Fruit fly (Drosophila melanogaster) S2 (cell line): ENCODE data around the gene Nlg4.

Source experiments
- CG8478 ChIP-seq: fragments of >200 bp; optimal IDR thresholded peaks from 2 replicates; lab custom pipeline; 2018
- CTCF ChIP-seq, 2 experiments: fragments of >200 bp; optimal IDR thresholded peaks; 2 replicates each; lab custom pipeline; 2018

Gene Nlg4

DNA sequence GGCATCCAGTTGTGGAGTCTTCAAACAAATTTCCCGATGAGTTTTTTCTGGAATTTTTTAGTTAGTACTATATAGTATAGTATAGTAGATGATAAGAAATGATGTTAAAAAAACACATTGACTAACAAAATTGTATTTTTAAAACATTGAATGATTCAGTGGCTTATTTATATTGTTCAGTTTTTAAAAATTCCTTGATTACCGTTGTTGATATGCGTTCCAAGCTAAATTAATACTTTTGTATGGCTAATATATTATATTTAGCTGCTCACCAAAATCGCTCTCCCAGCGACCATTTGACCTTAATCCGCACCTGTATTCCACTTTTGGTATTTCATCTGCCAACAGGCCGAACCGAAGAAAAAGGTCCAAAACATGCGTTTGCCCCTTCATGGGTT, 53.3 kb downstream of the Nlg4 start:
- TF ChIP-seq CG8478 (lab: Kevin White, UChicago): no peak

- no peak for TF ChIP-seq CTCF (optimal IDR thresholded peaks at IDR 0.05; lab: Kevin White, UChicago)
- TF ChIP-seq CG8478 (lab: Kevin White, UChicago): no peak
Observed at dm6 chr3R:20258799-20259405, 54.3 kb downstream of the Nlg4 start.

DNA sequence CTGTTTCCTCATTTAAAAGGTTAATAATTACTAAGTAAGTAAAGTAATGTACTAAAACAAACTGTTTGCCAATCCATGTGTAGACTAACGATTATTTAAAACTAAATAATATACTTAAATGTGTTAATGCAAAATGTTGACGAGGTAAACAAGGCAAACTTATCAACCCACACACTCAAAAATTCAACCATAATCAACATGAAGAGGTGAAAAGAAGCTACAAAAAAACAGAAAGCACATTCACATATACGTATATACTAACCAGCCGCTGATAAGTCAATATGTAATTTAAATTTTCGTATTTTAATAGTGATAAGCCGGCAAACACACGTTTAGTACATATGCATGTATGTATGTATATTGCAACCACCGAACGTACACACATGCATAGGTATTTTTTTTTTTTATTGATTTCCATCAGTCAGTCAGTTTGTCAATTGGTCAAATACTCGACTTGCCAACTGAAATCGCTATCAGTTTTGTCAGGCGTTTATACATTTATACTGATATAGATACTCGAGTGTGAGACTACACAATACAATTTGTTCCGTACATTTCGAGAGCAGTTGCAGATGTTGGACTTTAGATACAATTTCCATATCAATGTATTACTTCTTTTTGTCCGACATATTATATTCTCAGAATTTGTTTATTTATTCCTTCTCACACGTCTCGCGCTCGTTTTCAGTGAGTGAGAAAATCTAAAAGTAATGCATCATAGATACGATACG, 55.0 kb downstream of the Nlg4 start:
- TF ChIP-seq CG8478 (lab: Kevin White, UChicago) (no peak), CTCF (optimal IDR thresholded peaks at IDR 0.05; lab: Kevin White, UChicago) (no peak)

DNA sequence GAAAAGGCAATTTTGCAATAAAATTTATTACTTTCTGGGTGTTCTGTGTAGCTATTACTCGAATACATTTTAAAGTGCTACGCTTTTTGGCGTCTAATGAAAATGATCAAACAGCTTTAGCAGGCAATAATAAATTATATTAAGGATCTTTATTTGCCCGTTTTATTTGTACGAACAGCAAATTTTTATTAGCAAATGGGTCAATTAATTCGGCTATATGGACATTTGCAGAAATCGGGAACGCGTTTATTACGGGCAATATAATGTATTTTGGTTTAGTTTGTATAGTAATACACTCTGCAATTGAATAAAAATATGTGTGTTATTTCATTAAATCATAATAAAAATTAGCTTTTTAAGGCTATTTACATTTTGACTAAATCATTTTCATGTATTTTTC, 55.8 kb downstream of the Nlg4 start:
- TF ChIP-seq CG8478 (lab: Kevin White, UChicago) (no peak), CTCF (optimal IDR thresholded peaks at IDR 0.05; lab: Kevin White, UChicago) (no peak)

DNA sequence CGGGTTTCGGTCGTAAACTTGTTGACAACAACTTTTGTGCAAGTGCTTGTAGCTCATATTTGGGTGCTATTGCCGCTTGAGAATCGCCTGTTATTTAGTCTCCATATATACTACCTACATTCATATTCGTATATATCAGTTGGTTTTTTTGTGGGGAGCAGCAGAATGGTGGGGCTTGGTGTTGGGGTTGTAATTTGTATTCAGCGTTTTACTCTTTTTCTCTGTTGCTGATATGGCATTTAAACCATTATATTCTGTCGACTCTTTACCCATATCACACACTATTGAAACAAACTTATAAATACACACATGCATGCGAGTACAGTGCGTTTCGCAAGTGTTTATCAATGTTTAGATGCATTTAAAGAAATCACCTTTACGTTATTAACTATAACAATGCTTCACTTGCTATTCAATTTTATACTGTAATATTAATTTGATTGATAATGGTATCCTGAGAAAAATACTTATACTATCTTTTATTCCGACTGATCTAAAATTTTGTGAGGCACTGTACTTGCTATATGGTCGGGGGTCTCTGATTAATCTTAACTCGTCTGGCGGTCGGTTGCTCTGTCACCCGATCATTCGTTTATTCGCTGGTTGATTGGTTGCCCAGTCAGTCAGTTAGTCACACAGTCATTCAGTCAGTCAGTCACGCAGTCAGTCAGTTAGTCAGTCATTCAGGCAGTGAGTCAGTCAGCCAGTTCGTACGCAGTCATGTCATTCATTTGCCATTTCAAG, 56.8 kb downstream of the Nlg4 start:
- no peak for TF ChIP-seq CG8478 (lab: Kevin White, UChicago)
- no peak for TF ChIP-seq CTCF (optimal IDR thresholded peaks at IDR 0.05; lab: Kevin White, UChicago)

DNA sequence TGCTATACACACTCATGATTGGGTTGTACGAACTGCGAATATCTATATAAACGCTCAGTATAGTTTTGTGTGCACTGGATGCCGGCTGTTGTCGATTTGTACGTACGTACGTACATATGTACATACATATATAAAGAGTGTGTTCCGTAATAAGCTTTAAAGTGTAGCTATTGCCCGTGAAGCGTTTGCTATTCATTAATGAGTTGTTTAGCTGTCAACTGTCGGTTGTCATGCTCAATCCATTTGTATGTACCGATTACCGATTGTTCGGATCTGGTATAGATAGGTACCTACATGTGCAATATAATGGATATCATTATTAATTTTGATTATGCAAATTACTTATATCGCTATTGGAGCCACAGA, 57.3 kb downstream of the Nlg4 start:
- no peak for TF ChIP-seq CG8478 (lab: Kevin White, UChicago)
- TF ChIP-seq CTCF (optimal IDR thresholded peaks at IDR 0.05; lab: Kevin White, UChicago): no peak

DNA sequence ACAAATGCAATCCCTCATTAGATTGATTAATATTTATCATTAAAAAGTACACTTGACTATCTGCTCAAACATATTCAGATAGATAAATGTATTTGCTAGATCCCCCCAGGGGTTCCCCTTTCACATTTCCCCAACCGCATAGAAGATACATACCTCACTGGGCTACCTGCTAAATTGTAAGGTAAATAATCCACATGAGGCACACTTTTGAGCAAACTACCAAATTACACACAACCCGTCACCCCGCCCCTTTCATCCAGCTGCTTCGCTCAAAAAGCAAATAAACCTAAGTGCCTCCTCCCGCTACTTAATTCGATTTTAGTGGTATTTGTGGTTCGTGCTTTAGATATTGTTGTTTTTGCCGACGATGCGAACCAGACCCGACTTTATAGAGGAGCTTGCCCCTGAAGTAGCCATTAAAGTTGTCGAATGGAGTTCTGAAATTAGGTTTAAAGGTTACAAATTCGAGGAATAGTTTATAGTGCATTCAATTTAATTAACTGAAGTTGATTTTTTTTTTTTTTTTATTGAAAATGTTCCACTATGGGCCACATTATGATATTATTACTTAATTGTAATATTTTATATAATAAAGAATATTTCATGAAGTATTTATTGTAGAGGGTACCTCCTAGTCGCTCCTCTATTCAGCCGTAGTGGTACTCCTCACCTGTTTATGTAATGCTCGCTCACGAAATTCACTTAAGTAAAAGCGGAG, 58.5 kb downstream of the Nlg4 start:
- no peak for TF ChIP-seq CG8478 (lab: Kevin White, UChicago)
- TF ChIP-seq CTCF (optimal IDR thresholded peaks at IDR 0.05; lab: Kevin White, UChicago): no peak

DNA sequence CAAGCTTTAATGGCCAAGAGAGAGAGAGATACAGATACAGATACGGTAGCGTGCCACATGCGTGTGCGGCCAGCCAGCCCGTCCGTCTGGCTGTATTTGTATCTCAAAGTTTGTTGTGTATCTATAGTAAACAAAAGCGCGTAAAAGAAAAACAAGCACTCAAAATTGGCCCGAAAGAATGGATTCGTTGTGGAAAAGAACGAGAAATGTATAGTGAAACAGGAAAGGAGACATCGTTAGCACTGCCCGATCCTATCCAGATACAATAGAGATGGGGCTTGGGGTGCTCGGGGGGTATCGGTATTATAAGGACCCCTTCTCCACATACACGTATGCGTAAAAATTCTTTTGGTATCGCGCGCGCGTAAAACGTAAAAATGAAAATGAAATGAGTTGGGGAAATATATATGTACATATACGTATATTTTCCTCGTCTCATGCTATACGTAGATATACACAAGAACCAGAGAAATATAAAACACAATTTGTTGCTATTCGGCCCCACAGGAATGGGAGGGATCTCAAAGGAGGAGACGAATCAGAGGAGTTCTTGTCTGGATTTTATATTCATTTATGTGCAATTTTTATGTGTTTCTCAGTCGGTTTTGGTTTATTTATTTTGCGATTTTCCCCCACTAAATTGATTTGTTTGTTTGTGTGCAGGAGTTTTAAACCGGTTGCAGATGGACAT, 59.3 kb downstream of the Nlg4 start:
- TF ChIP-seq CG8478 (lab: Kevin White, UChicago) (no peak), CTCF (optimal IDR thresholded peaks at IDR 0.05; lab: Kevin White, UChicago) (no peak)

DNA sequence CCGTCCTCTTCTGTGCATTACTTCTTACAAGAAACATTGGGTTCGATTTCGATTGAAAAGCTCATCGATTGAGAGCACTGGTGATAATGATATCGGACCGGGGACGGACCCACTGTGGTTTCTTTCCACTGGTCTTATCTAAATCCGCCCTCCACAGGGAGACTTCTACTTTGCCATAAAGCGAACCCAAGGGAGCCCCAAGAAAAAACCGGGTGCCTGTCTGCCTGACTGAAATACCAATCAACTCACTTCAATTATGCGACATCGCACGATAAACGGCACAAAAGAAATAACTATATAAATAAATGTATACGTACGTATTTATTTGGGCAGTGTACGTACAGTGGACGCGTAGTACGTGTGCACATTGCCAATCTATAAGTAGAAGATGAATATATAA, 60.2 kb downstream of the Nlg4 start:
- TF ChIP-seq CTCF (optimal IDR thresholded peaks at IDR 0.05; lab: Kevin White, UChicago): no peak
- TF ChIP-seq CG8478 (lab: Kevin White, UChicago): no peak

dm6 chr3R:20265239-20265846, 60.7 kb downstream of the Nlg4 start:
- no peak for TF ChIP-seq CTCF (optimal IDR thresholded peaks at IDR 0.05; lab: Kevin White, UChicago)
- TF ChIP-seq CG8478 (lab: Kevin White, UChicago): no peak

dm6 chr3R:20265969-20266368, 61.4 kb downstream of the Nlg4 start:
- TF ChIP-seq CG8478 (lab: Kevin White, UChicago) (no peak), CTCF (optimal IDR thresholded peaks at IDR 0.05; lab: Kevin White, UChicago) (no peak)

dm6 chr3R:20273568-20273967, 69.0 kb downstream of the Nlg4 start:
- TF ChIP-seq CG8478 (lab: Kevin White, UChicago): no peak
- TF ChIP-seq CTCF (optimal IDR thresholded peaks at IDR 0.05; lab: Kevin White, UChicago): no peak

DNA sequence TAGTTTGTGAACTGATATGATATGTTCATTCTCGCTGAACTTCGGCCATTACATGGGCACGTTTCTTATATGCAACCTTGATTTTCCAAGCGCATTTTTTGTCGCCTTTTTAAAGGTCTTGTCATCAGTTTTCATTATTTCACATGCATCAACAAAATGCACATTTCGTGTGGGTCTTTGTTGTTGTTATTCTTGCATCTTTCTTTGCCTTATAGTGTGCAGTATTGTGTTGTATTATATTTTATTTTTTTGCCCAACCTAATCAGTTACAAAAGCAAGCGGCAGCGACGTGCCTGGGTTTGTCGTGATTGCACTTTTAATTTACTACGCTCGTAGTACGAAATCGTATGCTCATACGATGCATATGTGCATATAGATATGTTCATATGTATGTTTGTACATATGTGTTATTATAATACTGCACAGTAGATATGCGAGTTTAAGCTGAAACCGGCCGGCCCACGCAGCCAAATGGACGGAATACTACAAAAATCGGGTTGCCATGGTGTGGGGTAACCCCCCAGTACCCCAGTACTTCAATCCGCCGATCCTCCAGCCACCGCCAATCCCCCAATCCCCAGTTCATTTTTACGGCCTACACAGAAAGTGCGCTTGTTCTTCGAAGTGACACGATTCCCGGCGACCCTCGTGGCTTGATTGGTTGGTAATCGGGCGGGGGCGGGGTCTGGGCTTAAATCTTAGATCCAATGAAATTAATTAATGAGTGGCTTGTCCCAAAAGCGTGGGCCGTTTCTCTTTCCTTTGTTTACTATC, 70.1 kb downstream of the Nlg4 start:
- TF ChIP-seq CTCF (optimal IDR thresholded peaks at IDR 0.05; lab: Kevin White, UChicago): no peak
- TF ChIP-seq CG8478 (lab: Kevin White, UChicago): no peak
